Fruit fly (Drosophila melanogaster) whole organism, embryonic: Measurements from ENCODE around the gene mil.

ENCODE experiments used
- Atf-2 ChIP-seq: fragments of 200-800 bp; sonication (Bioruptor generic); optimal IDR thresholded peaks from 2 replicates; lab custom pipeline; 2016; ENCODE audit warnings: missing biosample characterization, missing genetic modification characterization
- CG10654 ChIP-seq: fragments of 200-800 bp; sonication (Bioruptor generic); optimal IDR thresholded peaks from 2 replicates; lab custom pipeline; 2016; ENCODE audit warnings: missing biosample characterization, missing genetic modification characterization
- CG13775 ChIP-seq: fragments of 200-800 bp; sonication (Bioruptor generic); optimal IDR thresholded peaks from 3 replicates; lab custom pipeline; 2017; ENCODE audit warnings: missing biosample characterization, mild to moderate bottlenecking, missing genetic modification characterization
- CG1529 ChIP-seq: fragments of 200-800 bp; sonication (Bioruptor generic); optimal IDR thresholded peaks from 3 replicates; lab custom pipeline; 2018; ENCODE audit warnings: missing biosample characterization, missing genetic modification characterization
- CG17328 ChIP-seq: fragments of 200-800 bp; sonication (Bioruptor generic); IDR thresholded peaks from 2 replicates; pipeline ENCODE4 v1.3.6; 2022; ENCODE audit warnings: missing biosample characterization, missing genetic modification characterization
- CG18262 ChIP-seq: fragments of 200-800 bp; optimal IDR thresholded peaks from 3 replicates; lab custom pipeline; 2019; ENCODE audit warnings: missing biosample characterization, mild to moderate bottlenecking, missing genetic modification characterization, moderate library complexity
- CG32772 ChIP-seq: fragments of 200-800 bp; sonication (Bioruptor generic); IDR thresholded peaks from 2 replicates; pipeline ENCODE4 v1.3.6; 2022; ENCODE audit warnings: missing biosample characterization, missing genetic modification characterization
- CG33557 ChIP-seq: fragments of 200-800 bp; sonication (Bioruptor generic); optimal IDR thresholded peaks from 2 replicates; lab custom pipeline; 2019; ENCODE audit warnings: missing biosample characterization, mild to moderate bottlenecking, missing genetic modification characterization, moderate library complexity
- CG3847 ChIP-seq: fragments of 200-800 bp; sonication (Bioruptor generic); IDR thresholded peaks from 2 replicates; pipeline ENCODE4 v1.3.6; 2022; ENCODE audit warnings: missing biosample characterization, missing genetic modification characterization
- CG4360 ChIP-seq: fragments of 200-800 bp; sonication (Bioruptor generic); IDR thresholded peaks from 2 replicates; pipeline ENCODE4 v1.3.6; 2022; ENCODE audit warnings: missing biosample characterization, missing genetic modification characterization
- CG6813 ChIP-seq: fragments of 200-800 bp; sonication (Bioruptor generic); optimal IDR thresholded peaks from 2 replicates; lab custom pipeline; 2017; ENCODE audit warnings: missing biosample characterization, missing genetic modification characterization, mild to moderate bottlenecking, moderate library complexity, missing genetic modification reagents
- CG9932 ChIP-seq: fragments of 200-800 bp; sonication (Bioruptor generic); IDR thresholded peaks from 2 replicates; pipeline ENCODE4 v1.3.6; 2022; ENCODE audit warnings: missing biosample characterization, missing genetic modification characterization
- Deaf1 ChIP-seq: fragments of 200-800 bp; optimal IDR thresholded peaks from 3 replicates; lab custom pipeline; 2019; ENCODE audit warnings: missing biosample characterization, mild to moderate bottlenecking, missing genetic modification characterization, moderate library complexity
- Dek ChIP-seq: fragments of 200-800 bp; sonication (Bioruptor generic); optimal IDR thresholded peaks from 3 replicates; lab custom pipeline; 2019; ENCODE audit warnings: missing biosample characterization, mild to moderate bottlenecking, missing genetic modification characterization, moderate library complexity
- Doc3 ChIP-seq: fragments of 200-800 bp; sonication (Bioruptor generic); IDR thresholded peaks from 3 replicates; pipeline ENCODE4 v1.3.6; 2022; ENCODE audit warnings: missing biosample characterization, missing genetic modification characterization; ENCODE audit not compliant: partially characterized antibody
- Dp ChIP-seq: fragments of 200-800 bp; sonication (Bioruptor generic); optimal IDR thresholded peaks from 2 replicates; lab custom pipeline; 2018; ENCODE audit warnings: missing biosample characterization, mild to moderate bottlenecking, missing genetic modification characterization, moderate library complexity
- HLH3B ChIP-seq: fragments of 200-800 bp; sonication (Bioruptor generic); IDR thresholded peaks from 2 replicates; pipeline ENCODE4 v1.3.6; 2022; ENCODE audit warnings: missing biosample characterization, missing genetic modification characterization
- Hey ChIP-seq: fragments of 200-800 bp; sonication (Bioruptor generic); optimal IDR thresholded peaks from 3 replicates; lab custom pipeline; 2018; ENCODE audit warnings: missing biosample characterization, mild to moderate bottlenecking, missing genetic modification characterization
- Hr78 ChIP-seq, 2 experiments: fragments of 200-800 bp in 1 of 2; fragments of >200 bp in 1 of 2; sonication (Bioruptor generic) in 1 of 2; optimal IDR thresholded peaks; 2 replicates each; lab custom pipeline; 2017 to 2019; ENCODE audit warnings: missing biosample characterization in 2 of 2, missing genetic modification characterization in 2 of 2, mild to moderate bottlenecking in 1 of 2, moderate library complexity in 1 of 2
- Mes4 ChIP-seq: fragments of 200-800 bp; sonication (Bioruptor generic); optimal IDR thresholded peaks from 2 replicates; lab custom pipeline; 2016; ENCODE audit warnings: missing biosample characterization, missing genetic modification characterization
- Neu2 ChIP-seq: fragments of 200-800 bp; sonication (Bioruptor generic); optimal IDR thresholded peaks from 3 replicates; lab custom pipeline; 2016; ENCODE audit warnings: missing biosample characterization, missing genetic modification characterization, borderline replicate concordance
- Nf-YA ChIP-seq: fragments of 200-800 bp; sonication (Bioruptor generic); IDR thresholded peaks from 2 replicates; pipeline ENCODE4 v1.3.6; 2022; ENCODE audit warnings: missing biosample characterization, missing genetic modification characterization
- aop ChIP-seq: fragments of 200-800 bp; sonication (Bioruptor generic); IDR thresholded peaks from 2 replicates; pipeline ENCODE4 v1.3.6; 2022; ENCODE audit warnings: missing biosample characterization, missing genetic modification characterization
- az2 ChIP-seq: fragments of 200-800 bp; sonication (Bioruptor generic); optimal IDR thresholded peaks from 3 replicates; lab custom pipeline; 2016; ENCODE audit warnings: missing biosample characterization, missing genetic modification characterization
- cg ChIP-seq: fragments of 200-800 bp; sonication (Bioruptor generic); optimal IDR thresholded peaks from 3 replicates; lab custom pipeline; 2019; ENCODE audit warnings: missing biosample characterization, mild to moderate bottlenecking, missing genetic modification characterization, moderate library complexity
- dmrt99B ChIP-seq: fragments of 200-800 bp; sonication (Bioruptor generic); optimal IDR thresholded peaks from 2 replicates; lab custom pipeline; 2018; ENCODE audit warnings: missing biosample characterization, mild to moderate bottlenecking, missing genetic modification characterization, moderate library complexity
- dpn ChIP-seq, 2 experiments: fragments of 200-800 bp; sonication (Bioruptor generic); optimal IDR thresholded peaks; 3 replicates each; lab custom pipeline; 2016; ENCODE audit warnings: missing biosample characterization in 2 of 2, missing genetic modification characterization in 2 of 2
- eyg ChIP-seq: fragments of 200-800 bp; sonication (Bioruptor generic); optimal IDR thresholded peaks from 3 replicates; lab custom pipeline; 2016; ENCODE audit warnings: missing biosample characterization, missing genetic modification characterization
- gce ChIP-seq: fragments of 200-800 bp; sonication (Bioruptor generic); IDR thresholded peaks from 3 replicates; pipeline ENCODE4 v1.3.6; 2022; ENCODE audit warnings: missing biosample characterization, missing genetic modification characterization
- gcm2 ChIP-seq: fragments of 200-800 bp; sonication (Bioruptor generic); optimal IDR thresholded peaks from 2 replicates; lab custom pipeline; 2016; ENCODE audit warnings: missing biosample characterization, missing genetic modification characterization
- hb ChIP-seq: fragments of 200-800 bp; sonication (Bioruptor generic); IDR thresholded peaks from 3 replicates; pipeline ENCODE4 v1.3.6; 2022; ENCODE audit warnings: missing biosample characterization, missing genetic modification characterization; ENCODE audit not compliant: partially characterized antibody
- ind ChIP-seq: fragments of 200-800 bp; sonication (Bioruptor generic); optimal IDR thresholded peaks from 3 replicates; lab custom pipeline; 2016; ENCODE audit warnings: missing biosample characterization, missing genetic modification characterization
- maf-S ChIP-seq: fragments of 200-800 bp; sonication (Bioruptor generic); optimal IDR thresholded peaks from 2 replicates; lab custom pipeline; 2016; ENCODE audit warnings: missing biosample characterization, missing genetic modification characterization
- nau ChIP-seq: fragments of 200-800 bp; sonication (Bioruptor generic); optimal IDR thresholded peaks from 3 replicates; lab custom pipeline; 2017; ENCODE audit warnings: missing biosample characterization, mild to moderate bottlenecking, missing genetic modification characterization, missing genetic modification reagents
- oc ChIP-seq: fragments of 200-800 bp; sonication (Bioruptor generic); optimal IDR thresholded peaks from 2 replicates; lab custom pipeline; 2018; ENCODE audit warnings: missing biosample characterization, mild to moderate bottlenecking, missing genetic modification characterization, moderate library complexity
- org-1 ChIP-seq: fragments of 200-800 bp; sonication (Bioruptor generic); optimal IDR thresholded peaks from 2 replicates; lab custom pipeline; 2017; ENCODE audit warnings: missing biosample characterization, missing genetic modification characterization
- pan ChIP-seq, 4 experiments: fragments of >200 bp in 3 of 4; fragments of 200-800 bp in 1 of 4; sonication (Bioruptor generic) in 1 of 4; optimal IDR thresholded peaks in 3 of 4; IDR thresholded peaks in 1 of 4; 2 replicates each; pipeline versions ENCODE4 v1.3.6 to Lab custom; 2017 to 2022; ENCODE audit warnings: missing biosample characterization in 2 of 4, missing genetic modification characterization in 2 of 4, mixed read lengths in 1 of 4
- phol ChIP-seq: fragments of 200-800 bp; sonication (Bioruptor generic); optimal IDR thresholded peaks from 3 replicates; lab custom pipeline; 2018; ENCODE audit warnings: missing biosample characterization, mild to moderate bottlenecking, missing genetic modification characterization, moderate library complexity
- pzg ChIP-seq: fragments of 200-800 bp; sonication (Bioruptor generic); optimal IDR thresholded peaks from 3 replicates; lab custom pipeline; 2018; ENCODE audit warnings: missing biosample characterization, mild to moderate bottlenecking, missing genetic modification characterization, moderate library complexity
- row ChIP-seq: fragments of 200-800 bp; sonication (Bioruptor generic); IDR thresholded peaks from 3 replicates; pipeline ENCODE4 v1.3.6; 2022; ENCODE audit warnings: missing biosample characterization, missing genetic modification characterization
- sisA ChIP-seq: fragments of 200-800 bp; sonication (Bioruptor generic); IDR thresholded peaks from 2 replicates; pipeline ENCODE4 v1.3.6; 2022; ENCODE audit warnings: missing biosample characterization, missing genetic modification characterization
- slbo ChIP-seq: fragments of 200-800 bp; sonication (Bioruptor generic); IDR thresholded peaks from 2 replicates; pipeline ENCODE4 v1.3.6; 2022; ENCODE audit warnings: missing biosample characterization, missing genetic modification characterization
- slou ChIP-seq: fragments of 200-800 bp; sonication (Bioruptor generic); optimal IDR thresholded peaks from 3 replicates; lab custom pipeline; 2016; ENCODE audit warnings: missing biosample characterization, missing genetic modification characterization
- slp2 ChIP-seq: fragments of 200-800 bp; sonication (Bioruptor generic); optimal IDR thresholded peaks from 2 replicates; lab custom pipeline; 2016; ENCODE audit warnings: missing biosample characterization, missing genetic modification characterization
- tin ChIP-seq: fragments of 200-800 bp; sonication (Bioruptor generic); optimal IDR thresholded peaks from 3 replicates; lab custom pipeline; 2016; ENCODE audit warnings: missing biosample characterization, missing genetic modification characterization
- tna ChIP-seq: fragments of 200-800 bp; sonication (Bioruptor generic); IDR thresholded peaks from 2 replicates; pipeline ENCODE4 v1.3.6; 2022; ENCODE audit warnings: missing biosample characterization, missing genetic modification characterization; ENCODE audit not compliant: partially characterized antibody
- ttk ChIP-seq: fragments of 200-800 bp; sonication (Bioruptor generic); IDR thresholded peaks from 2 replicates; pipeline ENCODE4 v2.1.2; 2022; ENCODE audit warnings: missing biosample characterization, missing genetic modification characterization
- tx ChIP-seq: fragments of 200-800 bp; sonication (Bioruptor generic); optimal IDR thresholded peaks from 2 replicates; lab custom pipeline; 2016; ENCODE audit warnings: missing biosample characterization, missing genetic modification characterization
- vfl ChIP-seq: fragments of 200-800 bp; sonication (Bioruptor generic); optimal IDR thresholded peaks from 2 replicates; lab custom pipeline; 2016; ENCODE audit warnings: missing biosample characterization, missing genetic modification characterization
- yki ChIP-seq: fragments of >200 bp; optimal IDR thresholded peaks from 3 replicates; lab custom pipeline; 2018

mil gene

DNA sequence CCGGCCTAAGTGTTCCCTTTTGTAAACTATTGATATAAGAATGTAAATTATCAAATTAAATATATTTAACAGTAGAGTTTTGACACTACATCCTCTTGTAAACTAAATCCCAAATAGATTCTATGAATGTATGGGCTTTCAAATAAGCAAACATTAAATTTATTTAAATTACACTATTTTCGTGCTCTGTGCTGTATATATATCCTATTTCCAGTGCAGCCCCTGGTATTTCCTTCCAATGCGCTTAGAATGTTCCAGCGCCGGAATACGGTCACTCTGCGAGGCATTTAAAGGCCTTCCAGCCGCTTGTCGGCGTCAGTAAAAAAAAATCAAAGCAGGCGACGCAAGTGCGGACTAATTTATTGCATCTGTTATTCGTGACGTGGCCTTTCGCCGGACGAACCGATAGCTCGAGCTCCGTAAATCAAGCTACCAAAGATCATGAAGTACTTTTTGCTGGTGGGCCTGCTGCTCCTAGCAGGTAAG, 36.2 kb downstream of the mil start, which contains the start of gene Gp93 (continued):
- TF ChIP-seq tna (0 out of 2 replicates have a peak, but pooled peaks have one; percentile 12), org-1 (GFP tag; lab: Kevin White, UChicago) (peak; percentile 2), pzg (GFP tag; lab: Kevin White, UChicago) (peak; percentile 48), CG32772 (peak; percentile 74), Dp (no peak), yki (no peak), CG6813 (no peak), slbo (GFP tag; lab: Robert Waterston, UW) (peak; percentile 86), ind (GFP tag; lab: Kevin White, UChicago) (no peak), CG9932 (peak; percentile 73), tx (GFP tag; lab: Kevin White, UChicago) (peak; percentile 35), Hr78 (GFP tag; optimal IDR thresholded peaks at IDR 0.05; lab: Kevin White, UChicago) (no peak), ttk (GFP tag; lab: Robert Waterston, UW) (peak; percentile 55; the same call in 1 of the 2 replicates), aop (GFP tag; lab: Robert Waterston, UW) (no peak), pan (optimal IDR thresholded peaks at IDR 0.05; lab: Kevin White, UChicago) (no peak), pan (GFP tag; optimal IDR thresholded peaks at IDR 0.05 in 1 of 2, IDR thresholded peaks at IDR 0.05 in 1 of 2) (peak in 1 of 2 experiments; percentile 67), CG33557 (GFP tag; lab: Kevin White, UChicago) (peak; percentile 45), gcm2 (GFP tag; lab: Kevin White, UChicago) (no peak), az2 (peak; percentile 66), dpn (GFP tag; optimal IDR thresholded peaks at IDR 0.05; lab: Kevin White, UChicago) (peak; percentile 25 to 64), CG17328 (GFP tag; lab: Robert Waterston, UW) (peak; percentile 67; the same call in 1 of the 2 replicates), tin (peak; percentile 31), slou (GFP tag; lab: Kevin White, UChicago) (peak; percentile 12), slp2 (peak; percentile 13), CG4360 (no peak; the same call in 1 of the 2 replicates), Hey (tag; lab: Kevin White, UChicago) (no peak), row (GFP tag; lab: Robert Waterston, UW) (peak; percentile 79), sisA (GFP tag; lab: Robert Waterston, UW) (peak; percentile 53; the same call in 1 of the 2 replicates), CG13775 (peak; percentile 67), Nf-YA (GFP tag; lab: Robert Waterston, UW) (no peak), cg (GFP tag; lab: Kevin White, UChicago) (no peak), vfl (GFP tag; lab: Kevin White, UChicago) (no peak), CG3847 (GFP tag; lab: Robert Waterston, UW) (peak; percentile 49), Dek (tag; lab: Kevin White, UChicago) (peak; percentile 18), eyg (GFP tag; lab: Kevin White, UChicago) (no peak), maf-S (GFP tag; lab: Kevin White, UChicago) (no peak), CG18262 (tag; lab: Kevin White, UChicago) (peak; percentile 72), Neu2 (GFP tag; lab: Kevin White, UChicago) (no peak), Deaf1 (no peak), phol (tag; lab: Kevin White, UChicago) (peak; percentile 59), CG1529 (no peak), CG10654 (GFP tag; lab: Kevin White, UChicago) (no peak), dmrt99B (tag; lab: Kevin White, UChicago) (no peak), HLH3B (GFP tag; lab: Robert Waterston, UW) (peak; percentile 49), oc (tag; lab: Kevin White, UChicago) (no peak), gce (GFP tag; lab: Robert Waterston, UW) (0 out of 3 replicates have a peak, but pooled peaks have one; percentile 36), Atf-2 (GFP tag; lab: Kevin White, UChicago) (no peak), Doc3 (GFP tag; lab: Robert Waterston, UW) (no peak), nau (GFP tag; lab: Kevin White, UChicago) (no peak), hb (no peak), Mes4 (GFP tag; lab: Kevin White, UChicago) (no peak)
